Fruit fly (Drosophila melanogaster) whole organism, embryonic: ENCODE measurements around the gene Acp76A.

Experiments
- Aef1 ChIP-seq: fragments of 200-800 bp; sonication (Bioruptor generic); IDR thresholded peaks from 3 replicates; pipeline ENCODE4 v1.3.6; 2022; ENCODE audit warnings: missing biosample characterization, missing genetic modification characterization
- Atf6 ChIP-seq: fragments of 200-800 bp; sonication (Bioruptor generic); IDR thresholded peaks from 2 replicates; pipeline ENCODE4 v1.3.6; 2022; ENCODE audit warnings: missing biosample characterization, missing genetic modification characterization
- B-H1 ChIP-seq: fragments of 200-800 bp; sonication (Bioruptor generic); IDR thresholded peaks from 3 replicates; pipeline ENCODE4 v1.3.6; 2022; ENCODE audit warnings: missing biosample characterization, missing genetic modification characterization
- B-H2 ChIP-seq: fragments of 200-800 bp; sonication (Bioruptor generic); optimal IDR thresholded peaks from 2 replicates; lab custom pipeline; 2018; ENCODE audit warnings: missing biosample characterization, mild to moderate bottlenecking, missing genetic modification characterization
- Bteb2 ChIP-seq: fragments of 200-800 bp; sonication (Bioruptor generic); optimal IDR thresholded peaks from 2 replicates; lab custom pipeline; 2016; ENCODE audit warnings: missing biosample characterization, missing genetic modification characterization
- CG10267 ChIP-seq: fragments of 200-800 bp; sonication (Bioruptor generic); optimal IDR thresholded peaks from 2 replicates; lab custom pipeline; 2018; ENCODE audit warnings: missing biosample characterization, mild to moderate bottlenecking, missing genetic modification characterization, moderate library complexity
- CG11398 ChIP-seq: fragments of 200-800 bp; sonication (Bioruptor generic); optimal IDR thresholded peaks from 2 replicates; lab custom pipeline; 2016; ENCODE audit warnings: missing biosample characterization, missing genetic modification characterization
- CG12769 ChIP-seq: fragments of 200-800 bp; sonication (Bioruptor generic); optimal IDR thresholded peaks from 2 replicates; lab custom pipeline; 2019; ENCODE audit warnings: missing biosample characterization, mild to moderate bottlenecking, missing genetic modification characterization, moderate library complexity
- CG12942 ChIP-seq: fragments of 200-800 bp; sonication (Bioruptor generic); optimal IDR thresholded peaks from 3 replicates; lab custom pipeline; 2016; ENCODE audit warnings: missing biosample characterization, missing genetic modification characterization
- CG13287 ChIP-seq: fragments of 200-800 bp; sonication (Bioruptor generic); IDR thresholded peaks from 2 replicates; pipeline ENCODE4 v1.3.6; 2022; ENCODE audit warnings: missing biosample characterization, missing genetic modification characterization; ENCODE audit not compliant: partially characterized antibody
- CG14667 ChIP-seq: fragments of 200-800 bp; sonication (Bioruptor generic); IDR thresholded peaks from 2 replicates; pipeline ENCODE4 v1.3.6; 2022; ENCODE audit warnings: missing biosample characterization, missing genetic modification characterization
- CG14860 ChIP-seq: fragments of 200-800 bp; sonication (Bioruptor generic); IDR thresholded peaks from 3 replicates; pipeline ENCODE4 v1.3.6; 2022; ENCODE audit warnings: missing biosample characterization, missing genetic modification characterization; ENCODE audit not compliant: partially characterized antibody
- CG14965 ChIP-seq: fragments of 200-800 bp; sonication (Bioruptor generic); optimal IDR thresholded peaks from 2 replicates; lab custom pipeline; 2016; ENCODE audit warnings: missing biosample characterization, missing genetic modification characterization, borderline replicate concordance
- CG15514 ChIP-seq: fragments of 200-800 bp; sonication (Bioruptor generic); optimal IDR thresholded peaks from 3 replicates; lab custom pipeline; 2017; ENCODE audit warnings: missing biosample characterization, missing genetic modification characterization, mild to moderate bottlenecking, moderate library complexity, missing genetic modification reagents
- CG18011 ChIP-seq: fragments of 200-800 bp; sonication (Bioruptor generic); optimal IDR thresholded peaks from 2 replicates; lab custom pipeline; 2017; ENCODE audit warnings: missing biosample characterization, missing genetic modification characterization, mild to moderate bottlenecking, moderate library complexity, missing genotype
- CG2199 ChIP-seq: fragments of 200-800 bp; sonication (Bioruptor generic); IDR thresholded peaks from 3 replicates; pipeline ENCODE4 v1.3.6; 2022; ENCODE audit warnings: missing biosample characterization, missing genetic modification characterization
- CG3407 ChIP-seq: fragments of 200-800 bp; sonication (Bioruptor generic); optimal IDR thresholded peaks from 2 replicates; lab custom pipeline; 2018; ENCODE audit warnings: missing biosample characterization, mild to moderate bottlenecking, missing genetic modification characterization
- CG4730 ChIP-seq: fragments of 200-800 bp; sonication (Bioruptor generic); IDR thresholded peaks from 2 replicates; pipeline ENCODE4 v1.3.6; 2022; ENCODE audit warnings: missing biosample characterization, missing genetic modification characterization
- CG8924 ChIP-seq: fragments of 200-800 bp; optimal IDR thresholded peaks from 3 replicates; lab custom pipeline; 2019; ENCODE audit warnings: missing biosample characterization, mild to moderate bottlenecking, missing genetic modification characterization, moderate library complexity
- CG8944 ChIP-seq: fragments of 200-800 bp; sonication (Bioruptor generic); optimal IDR thresholded peaks from 3 replicates; lab custom pipeline; 2016; ENCODE audit warnings: missing biosample characterization, missing genetic modification characterization
- CTCF ChIP-seq: fragments of 200-800 bp; sonication (Bioruptor generic); optimal IDR thresholded peaks from 2 replicates; lab custom pipeline; 2017; ENCODE audit warnings: missing biosample characterization, mild to moderate bottlenecking, missing genetic modification characterization, moderate library complexity
- D19A ChIP-seq: fragments of 200-800 bp; optimal IDR thresholded peaks from 3 replicates; lab custom pipeline; 2019; ENCODE audit warnings: missing biosample characterization, mild to moderate bottlenecking, missing genetic modification characterization, moderate library complexity
- Dad ChIP-seq: fragments of 200-800 bp; sonication (Bioruptor generic); optimal IDR thresholded peaks from 3 replicates; lab custom pipeline; 2016; ENCODE audit warnings: missing biosample characterization, missing genetic modification characterization
- Doc2 ChIP-seq: fragments of 200-800 bp; sonication (Bioruptor generic); IDR thresholded peaks from 2 replicates; pipeline ENCODE4 v1.3.6; 2022; ENCODE audit warnings: missing biosample characterization, missing genetic modification characterization
- ERR ChIP-seq: fragments of 200-800 bp; sonication (Bioruptor generic); optimal IDR thresholded peaks from 2 replicates; lab custom pipeline; 2016; ENCODE audit warnings: missing biosample characterization, missing genetic modification characterization
- Ptx1 ChIP-seq: fragments of 200-800 bp; sonication (Bioruptor generic); IDR thresholded peaks from 2 replicates; pipeline ENCODE4 v1.3.6; 2022; ENCODE audit warnings: missing biosample characterization, missing genetic modification characterization
- TFAM ChIP-seq: fragments of 200-800 bp; sonication (Bioruptor generic); optimal IDR thresholded peaks from 2 replicates; lab custom pipeline; 2017; ENCODE audit warnings: missing biosample characterization, missing genetic modification characterization, inconsistent platforms
- cas ChIP-seq: fragments of 200-800 bp; sonication (Bioruptor generic); IDR thresholded peaks from 2 replicates; pipeline ENCODE4 v1.3.6; 2022; ENCODE audit warnings: missing biosample characterization, missing genetic modification characterization
- cato ChIP-seq: fragments of 200-800 bp; sonication (Bioruptor generic); optimal IDR thresholded peaks from 2 replicates; lab custom pipeline; 2016; ENCODE audit warnings: missing biosample characterization, missing genetic modification characterization, borderline replicate concordance
- crol ChIP-seq: fragments of 200-800 bp; sonication (Bioruptor generic); IDR thresholded peaks from 2 replicates; pipeline ENCODE4 v1.3.6; 2022; ENCODE audit warnings: missing biosample characterization, missing genetic modification characterization
- cwo ChIP-seq: fragments of 200-800 bp; sonication (Bioruptor generic); optimal IDR thresholded peaks from 3 replicates; lab custom pipeline; 2017; ENCODE audit warnings: missing biosample characterization, missing genetic modification characterization, mild to moderate bottlenecking, moderate library complexity, missing genetic modification reagents
- da ChIP-seq: fragments of 200-800 bp; sonication (Bioruptor generic); optimal IDR thresholded peaks from 2 replicates; lab custom pipeline; 2016; ENCODE audit warnings: missing biosample characterization, missing genetic modification characterization
- dimm ChIP-seq: fragments of 200-800 bp; sonication (Bioruptor generic); IDR thresholded peaks from 2 replicates; pipeline ENCODE4 v1.3.6; 2022; ENCODE audit warnings: missing biosample characterization, missing genetic modification characterization
- fd102C ChIP-seq: fragments of 200-800 bp; sonication (Bioruptor generic); optimal IDR thresholded peaks from 2 replicates; lab custom pipeline; 2018; ENCODE audit warnings: missing biosample characterization, mild to moderate bottlenecking, missing genetic modification characterization, moderate library complexity
- grn ChIP-seq: fragments of 200-800 bp; sonication (Bioruptor generic); optimal IDR thresholded peaks from 3 replicates; lab custom pipeline; 2017; ENCODE audit warnings: missing biosample characterization, missing genetic modification characterization
- kay ChIP-seq: fragments of 200-800 bp; sonication (Bioruptor generic); optimal IDR thresholded peaks from 2 replicates; lab custom pipeline; 2016; ENCODE audit warnings: missing biosample characterization, missing genetic modification characterization
- ken ChIP-seq: fragments of 200-800 bp; sonication (Bioruptor generic); IDR thresholded peaks from 3 replicates; pipeline ENCODE4 v1.3.6; 2022; ENCODE audit warnings: missing biosample characterization, missing genetic modification characterization
- mirr ChIP-seq: fragments of 200-800 bp; sonication (Bioruptor generic); optimal IDR thresholded peaks from 3 replicates; lab custom pipeline; 2018; ENCODE audit warnings: missing biosample characterization, mild to moderate bottlenecking, missing genetic modification characterization
- nerfin-2 ChIP-seq: fragments of 200-800 bp; sonication (Bioruptor generic); IDR thresholded peaks from 2 replicates; pipeline ENCODE4 v1.3.6; 2022; ENCODE audit warnings: missing biosample characterization, missing genetic modification characterization; ENCODE audit not compliant: partially characterized antibody
- oc ChIP-seq: fragments of 200-800 bp; sonication (Bioruptor generic); optimal IDR thresholded peaks from 2 replicates; lab custom pipeline; 2018; ENCODE audit warnings: missing biosample characterization, mild to moderate bottlenecking, missing genetic modification characterization, moderate library complexity
- peb ChIP-seq: fragments of 200-800 bp; sonication (Bioruptor generic); IDR thresholded peaks from 2 replicates; pipeline ENCODE4 v1.3.6; 2022; ENCODE audit warnings: missing biosample characterization, missing genetic modification characterization
- sim ChIP-seq: fragments of 200-800 bp; sonication (Bioruptor generic); IDR thresholded peaks from 2 replicates; pipeline ENCODE4 v1.3.6; 2022; ENCODE audit warnings: missing biosample characterization, missing genetic modification characterization
- sisA ChIP-seq: fragments of 200-800 bp; sonication (Bioruptor generic); IDR thresholded peaks from 2 replicates; pipeline ENCODE4 v1.3.6; 2022; ENCODE audit warnings: missing biosample characterization, missing genetic modification characterization
- slbo ChIP-seq: fragments of 200-800 bp; sonication (Bioruptor generic); IDR thresholded peaks from 2 replicates; pipeline ENCODE4 v1.3.6; 2022; ENCODE audit warnings: missing biosample characterization, missing genetic modification characterization
- so ChIP-seq: fragments of 200-800 bp; sonication (Bioruptor generic); IDR thresholded peaks from 3 replicates; pipeline ENCODE4 v1.3.6; 2022; ENCODE audit warnings: missing biosample characterization, missing genetic modification characterization
- tna ChIP-seq: fragments of 200-800 bp; sonication (Bioruptor generic); IDR thresholded peaks from 2 replicates; pipeline ENCODE4 v1.3.6; 2022; ENCODE audit warnings: missing biosample characterization, missing genetic modification characterization; ENCODE audit not compliant: partially characterized antibody
- toy ChIP-seq: fragments of 200-800 bp; sonication (Bioruptor generic); IDR thresholded peaks from 2 replicates; pipeline ENCODE4 v1.3.6; 2022; ENCODE audit warnings: missing biosample characterization, missing genetic modification characterization
- ttk ChIP-seq: fragments of 200-800 bp; sonication (Bioruptor generic); IDR thresholded peaks from 2 replicates; pipeline ENCODE4 v2.1.2; 2022; ENCODE audit warnings: missing biosample characterization, missing genetic modification characterization
- unc-4 ChIP-seq: fragments of 200-800 bp; sonication (Bioruptor generic); IDR thresholded peaks from 2 replicates; pipeline ENCODE4 v1.3.6; 2022; ENCODE audit warnings: missing biosample characterization, missing genetic modification characterization; ENCODE audit not compliant: partially characterized antibody
- usp ChIP-seq: fragments of >200 bp; optimal IDR thresholded peaks from 2 replicates; lab custom pipeline; 2017; ENCODE audit warnings: missing biosample characterization, missing genetic modification characterization
- vfl ChIP-seq: fragments of 200-800 bp; sonication (Bioruptor generic); optimal IDR thresholded peaks from 2 replicates; lab custom pipeline; 2016; ENCODE audit warnings: missing biosample characterization, missing genetic modification characterization
- wdn ChIP-seq: fragments of 200-800 bp; sonication (Bioruptor generic); IDR thresholded peaks from 2 replicates; pipeline ENCODE4 v1.3.6; 2022; ENCODE audit warnings: missing biosample characterization, missing genetic modification characterization

Acp76A gene

DNA sequence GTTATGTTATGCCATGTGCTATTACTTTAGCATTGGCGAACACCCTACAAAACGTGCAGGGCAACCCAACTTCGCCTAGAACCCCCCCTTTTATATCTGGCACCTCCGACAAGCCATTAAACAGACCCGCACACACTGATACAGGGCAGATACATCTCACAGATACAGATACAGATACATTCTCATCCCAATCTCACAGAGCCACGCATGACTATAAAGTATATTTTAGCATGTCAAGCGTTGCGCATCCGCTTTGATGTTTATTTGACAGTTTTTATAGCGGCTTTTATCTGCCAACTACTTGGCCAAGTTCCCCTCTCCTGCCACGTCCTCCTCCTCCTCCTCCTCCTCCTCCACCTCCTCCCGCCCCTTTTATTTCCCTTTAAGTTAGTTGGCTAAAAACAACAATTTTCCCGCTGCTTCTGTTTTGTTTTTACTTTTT is 32.5 kb downstream of the Acp76A start (continued):
- no peak for TF ChIP-seq cas (GFP tag; lab: Robert Waterston, UW)
- no peak for TF ChIP-seq vfl (GFP tag; lab: Kevin White, UChicago)
- TF ChIP-seq sim: no peak
- TF ChIP-seq sisA (GFP tag; lab: Robert Waterston, UW): no peak
- peak; percentile 14; the same call in 1 of the 3 replicates for TF ChIP-seq so (GFP tag; lab: Robert Waterston, UW)
- no peak for TF ChIP-seq CG12942
- TF ChIP-seq Dad (GFP tag; lab: Kevin White, UChicago): no peak
- TF ChIP-seq slbo: 0 out of 2 replicates have a peak, but pooled peaks have one; percentile 0
- TF ChIP-seq CG13287 (GFP tag; lab: Robert Waterston, UW): no peak
- TF ChIP-seq ttk (GFP tag; lab: Robert Waterston, UW): no peak
- TF ChIP-seq TFAM (GFP tag; lab: Kevin White, UChicago): no peak
- no peak for TF ChIP-seq cato
- no peak for TF ChIP-seq peb
- TF ChIP-seq Bteb2: no peak
- no peak for TF ChIP-seq CG11398 (GFP tag; lab: Kevin White, UChicago)
- TF ChIP-seq CG15514 (GFP tag; lab: Kevin White, UChicago): no peak
- TF ChIP-seq da (GFP tag; lab: Kevin White, UChicago): no peak
- TF ChIP-seq mirr: peak; percentile 52
- peak; percentile 39 for TF ChIP-seq D19A (tag; lab: Kevin White, UChicago)
- no peak for TF ChIP-seq dimm (GFP tag; lab: Robert Waterston, UW)
- no peak for TF ChIP-seq toy (GFP tag; lab: Robert Waterston, UW)
- TF ChIP-seq B-H2 (GFP tag; lab: Kevin White, UChicago): no peak
- no peak for TF ChIP-seq ERR (GFP tag; lab: Kevin White, UChicago)
- no peak for TF ChIP-seq CG14667
- peak; percentile 80 for TF ChIP-seq cwo (GFP tag; lab: Kevin White, UChicago)
- TF ChIP-seq grn (GFP tag; lab: Kevin White, UChicago): peak; percentile 10
- TF ChIP-seq B-H1: no peak
- TF ChIP-seq CG14965 (GFP tag; lab: Kevin White, UChicago): no peak
- no peak for TF ChIP-seq CTCF
- 0 out of 2 replicates have a peak, but pooled peaks have one; percentile 17 for TF ChIP-seq nerfin-2 (GFP tag; lab: Robert Waterston, UW)
- no peak for TF ChIP-seq fd102C (GFP tag; lab: Kevin White, UChicago)
- no peak for TF ChIP-seq usp (GFP tag; lab: Kevin White, UChicago)
- TF ChIP-seq CG10267 (tag; lab: Kevin White, UChicago): no peak
- TF ChIP-seq Doc2: no peak
- no peak for TF ChIP-seq wdn (GFP tag; lab: Robert Waterston, UW)
- no peak for TF ChIP-seq CG18011 (GFP tag; lab: Kevin White, UChicago)
- no peak for TF ChIP-seq CG3407
- no peak for TF ChIP-seq CG2199
- TF ChIP-seq Atf6 (GFP tag; lab: Robert Waterston, UW): no peak
- no peak for TF ChIP-seq kay
- peak; percentile 30; the same call in 1 of the 3 replicates for TF ChIP-seq Aef1
- TF ChIP-seq crol: peak; percentile 90
- TF ChIP-seq CG8924: no peak
- no peak for TF ChIP-seq Ptx1 (GFP tag; lab: Robert Waterston, UW)
- no peak for TF ChIP-seq CG4730 (GFP tag; lab: Robert Waterston, UW)
- TF ChIP-seq tna (GFP tag; lab: Robert Waterston, UW): no peak
- no peak for TF ChIP-seq ken
- TF ChIP-seq oc (tag; lab: Kevin White, UChicago): no peak
- TF ChIP-seq CG12769: peak; percentile 83
- no peak for TF ChIP-seq unc-4 (GFP tag; lab: Robert Waterston, UW)
- no peak for TF ChIP-seq CG14860 (GFP tag; lab: Robert Waterston, UW)
- TF ChIP-seq CG8944 (GFP tag; lab: Kevin White, UChicago): no peak
- TF ChIP-seq, all 482 proteins: peak for 29
